Fruit fly (Drosophila melanogaster): ENCODE measurements around the gene CG44215.

Gene CG44215

dm6 chr3R:14125479-14126121 lies 28.6 kb downstream of the CG44215 start, which contains the start of the genes 140up and Polr2B (continued):
- TF ChIP-seq her (GFP tag; optimal IDR thresholded peaks at IDR 0.05) (peak; percentile 38), Hey (tag; optimal IDR thresholded peaks at IDR 0.05) (no peak), Doc2 (GFP tag; IDR thresholded peaks at IDR 0.05) (peak; percentile 71; the same call in 1 of the 2 replicates), CG14014 (GFP tag; IDR thresholded peaks at IDR 0.05) (peak; percentile 88), CG3163 (GFP tag; optimal IDR thresholded peaks at IDR 0.05) (peak; percentile 23), sens (GFP tag) (peak; percentile 95), zen (tag; optimal IDR thresholded peaks at IDR 0.05) (peak; percentile 93), CG10654 (GFP tag; optimal IDR thresholded peaks at IDR 0.05) (peak; percentile 94), tx (GFP tag; optimal IDR thresholded peaks at IDR 0.05) (peak; percentile 71), CG14710 (tag; optimal IDR thresholded peaks at IDR 0.05) (peak; percentile 95), gcm (GFP tag; optimal IDR thresholded peaks at IDR 0.05) (peak; percentile 89), CG7987 (GFP tag; optimal IDR thresholded peaks at IDR 0.05) (peak; percentile 73), CG10959 (GFP tag; IDR thresholded peaks at IDR 0.05) (peak; percentile 78), CG16813 (GFP tag; IDR thresholded peaks at IDR 0.05; ENCODE audit: partially characterized antibody) (no peak), seq (GFP tag; IDR thresholded peaks at IDR 0.05) (peak; percentile 81), MBD-R2 (GFP tag; IDR thresholded peaks at IDR 0.05) (peak; percentile 91; the same call in 1 of the 2 replicates), CG10543 (GFP tag; optimal IDR thresholded peaks at IDR 0.05) (peak; percentile 93), Elba2 (GFP tag; optimal IDR thresholded peaks at IDR 0.05) (peak; percentile 70), CG34422 (GFP tag; IDR thresholded peaks at IDR 0.05) (peak; percentile 97), grau (tag; optimal IDR thresholded peaks at IDR 0.05) (peak; percentile 94), ken (GFP tag; IDR thresholded peaks at IDR 0.05) (peak; percentile 92; the same call in 2 of the 3 replicates), CG14860 (GFP tag; IDR thresholded peaks at IDR 0.05; ENCODE audit: partially characterized antibody) (no peak), dmrt99B (tag; optimal IDR thresholded peaks at IDR 0.05) (peak; percentile 90), hkb (optimal IDR thresholded peaks at IDR 0.05) (no peak), hkb (GFP tag; IDR thresholded peaks at IDR 0.05) (peak; percentile 90), NK7.1 (GFP tag; optimal IDR thresholded peaks at IDR 0.05) (peak; percentile 36), esg (GFP tag; conservative IDR thresholded peaks at IDR 0.05) (peak; percentile 90), TFAM (GFP tag; optimal IDR thresholded peaks at IDR 0.05) (peak; percentile 19), kay (GFP tag; optimal IDR thresholded peaks at IDR 0.05) (peak; percentile 87), CG2120 (GFP tag; optimal IDR thresholded peaks at IDR 0.05) (peak; percentile 92), CG1233 (GFP tag; optimal IDR thresholded peaks at IDR 0.05) (peak; percentile 92), wek (GFP tag; optimal IDR thresholded peaks at IDR 0.05) (no peak), Poxn (GFP tag; IDR thresholded peaks at IDR 0.05) (peak; percentile 80), gce (GFP tag; IDR thresholded peaks at IDR 0.05) (peak; percentile 63; the same call in 2 of the 3 replicates), dimm (GFP tag; IDR thresholded peaks at IDR 0.05) (peak; percentile 31; the same call in 1 of the 2 replicates), CG9215 (GFP tag; IDR thresholded peaks at IDR 0.05) (peak; percentile 94), nerfin-2 (GFP tag; IDR thresholded peaks at IDR 0.05; ENCODE audit: partially characterized antibody) (no peak), z (GFP tag; IDR thresholded peaks at IDR 0.05) (no peak), CG10462 (GFP tag; optimal IDR thresholded peaks at IDR 0.05) (peak; percentile 90), caup (GFP tag; optimal IDR thresholded peaks at IDR 0.05; ENCODE audit: severe bottlenecking) (peak; percentile 92), jumu (GFP tag; optimal IDR thresholded peaks at IDR 0.05) (peak; percentile 76), gt (GFP tag; IDR thresholded peaks at IDR 0.05) (peak; percentile 78), tna (GFP tag; IDR thresholded peaks at IDR 0.05; ENCODE audit: partially characterized antibody) (no peak), Sox102F (GFP tag; optimal IDR thresholded peaks at IDR 0.05) (peak; percentile 95), D (optimal IDR thresholded peaks at IDR 0.05) (no peak), D (GFP tag; optimal IDR thresholded peaks at IDR 0.05) (peak; percentile 84), CG7786 (GFP tag; optimal IDR thresholded peaks at IDR 0.05) (peak; percentile 77), NC2α (GFP tag; optimal IDR thresholded peaks at IDR 0.05) (peak; percentile 9), pho (GFP tag; optimal IDR thresholded peaks at IDR 0.05) (peak; percentile 80), HmgD (GFP tag; optimal IDR thresholded peaks at IDR 0.05) (peak; percentile 58), Gsc (GFP tag; IDR thresholded peaks at IDR 0.05) (peak; percentile 53; the same call in 1 of the 2 replicates)

All from whole organism, embryonic.